Worm (Caenorhabditis elegans) whole organism, L1 larva: ENCODE data around the gene F58A4.1.

Experiments
- C04F5.9 ChIP-seq: sonication (generic microtip); optimal IDR thresholded peaks from 2 replicates; lab custom pipeline; 2016; ENCODE audit warnings: missing genetic modification characterization, missing compliant biosample characterization
- C16A3.4 ChIP-seq: fragments of 150-350 bp; optimal IDR thresholded peaks from 2 replicates; lab custom pipeline; 2014; ENCODE audit warnings: missing biosample characterization, missing genetic modification characterization
- F16B12.6 ChIP-seq: fragments of 150-350 bp; optimal IDR thresholded peaks from 2 replicates; lab custom pipeline; 2014; ENCODE audit warnings: missing biosample characterization, missing genetic modification characterization
- Y116A8C.19 ChIP-seq: sonication (generic microtip); optimal IDR thresholded peaks from 2 replicates; lab custom pipeline; 2016; ENCODE audit warnings: missing compliant biosample characterization, missing genetic modification characterization, borderline replicate concordance
- aha-1 ChIP-seq: fragments of 150-350 bp; optimal IDR thresholded peaks from 2 replicates; lab custom pipeline; 2014; ENCODE audit warnings: missing biosample characterization, missing genetic modification characterization
- aly-2 ChIP-seq: fragments of 150-350 bp; optimal IDR thresholded peaks from 2 replicates; lab custom pipeline; 2014; ENCODE audit warnings: missing biosample characterization, missing genetic modification characterization
- ama-1 ChIP-seq: fragments of 150-350 bp; optimal IDR thresholded peaks from 2 replicates; lab custom pipeline; 2014
- blmp-1 ChIP-seq: fragments of 150-350 bp; optimal IDR thresholded peaks from 2 replicates; lab custom pipeline; 2014; ENCODE audit warnings: missing biosample characterization, missing genetic modification characterization
- ceh-88 ChIP-seq: fragments of 200-800 bp; sonication (Bioruptor generic); IDR thresholded peaks from 2 replicates; pipeline ENCODE4 v1.3.6; 2022; ENCODE audit warnings: missing genetic modification characterization, missing compliant biosample characterization
- ceh-90 ChIP-seq: sonication (generic microtip); optimal IDR thresholded peaks from 2 replicates; lab custom pipeline; 2016; ENCODE audit warnings: missing genetic modification characterization, missing compliant biosample characterization
- ces-1 ChIP-seq: fragments of 150-350 bp; optimal IDR thresholded peaks from 2 replicates; lab custom pipeline; 2014; ENCODE audit warnings: missing biosample characterization, missing genetic modification reagents, missing genetic modification characterization
- dsc-1 ChIP-seq: sonication (generic microtip); optimal IDR thresholded peaks from 2 replicates; lab custom pipeline; 2016; ENCODE audit warnings: mild to moderate bottlenecking, missing genetic modification characterization, missing compliant biosample characterization
- efl-1 ChIP-seq, 4 experiments: fragments of 150-350 bp; optimal IDR thresholded peaks in 3 of 4; peaks in 1 of 4; 1 replicate in 1 of 4; 2 replicates in 3 of 4; lab custom pipeline; 2014; ENCODE audit warnings: missing biosample characterization in 2 of 4, missing genetic modification characterization in 2 of 4, missing genetic modification reagents in 2 of 4
- egl-27 ChIP-seq, 2 experiments: fragments of 150-350 bp in 1 of 2; sonication (generic microtip); optimal IDR thresholded peaks; 3 replicates each; lab custom pipeline; 2017 to 2018; ENCODE audit warnings: missing biosample characterization in 2 of 2, missing genetic modification characterization in 2 of 2, missing genetic modification reagents in 2 of 2
- elt-2 ChIP-seq: sonication (generic microtip); optimal IDR thresholded peaks from 2 replicates; lab custom pipeline; 2016; ENCODE audit warnings: missing genetic modification characterization, mild to moderate bottlenecking, inconsistent platforms, missing compliant biosample characterization, missing genetic modification reagents
- ets-5 ChIP-seq: fragments of 200-800 bp; sonication (Bioruptor generic); IDR thresholded peaks from 2 replicates; pipeline ENCODE4 v1.3.6; 2022; ENCODE audit warnings: missing genetic modification characterization, missing compliant biosample characterization
- fkh-10 ChIP-seq: sonication (generic microtip); optimal IDR thresholded peaks from 2 replicates; lab custom pipeline; 2017; ENCODE audit warnings: missing biosample characterization, missing genetic modification reagents, missing genetic modification characterization
- fos-1 ChIP-seq: fragments of 150-350 bp; optimal IDR thresholded peaks from 2 replicates; lab custom pipeline; 2014; ENCODE audit warnings: missing biosample characterization, missing genetic modification characterization
- hlh-4 ChIP-seq: sonication (generic microtip); optimal IDR thresholded peaks from 2 replicates; lab custom pipeline; 2016; ENCODE audit warnings: mild to moderate bottlenecking, missing genetic modification characterization, missing compliant biosample characterization
- hpl-2 ChIP-seq: fragments of 150-350 bp; optimal IDR thresholded peaks from 2 replicates; lab custom pipeline; 2014; ENCODE audit warnings: missing biosample characterization, missing genetic modification reagents, missing genetic modification characterization
- irx-1 ChIP-seq: sonication (generic microtip); optimal IDR thresholded peaks from 2 replicates; lab custom pipeline; 2016; ENCODE audit warnings: missing genetic modification characterization, missing compliant biosample characterization
- jun-1 ChIP-seq: fragments of 150-350 bp; optimal IDR thresholded peaks from 2 replicates; lab custom pipeline; 2014; ENCODE audit warnings: missing biosample characterization, missing genetic modification reagents, missing genetic modification characterization
- lin-15B ChIP-seq: fragments of 150-350 bp; sonication (generic microtip); optimal IDR thresholded peaks from 3 replicates; lab custom pipeline; 2014; ENCODE audit warnings: missing biosample characterization, missing genetic modification characterization
- lin-35 ChIP-seq, 2 experiments: fragments of 150-350 bp; optimal IDR thresholded peaks; 2 replicates each; lab custom pipeline; 2014; ENCODE audit warnings: missing biosample characterization in 2 of 2, missing genetic modification characterization in 2 of 2, missing genetic modification reagents in 2 of 2
- lin-39 ChIP-seq: fragments of 150-350 bp; optimal IDR thresholded peaks from 2 replicates; lab custom pipeline; 2014; ENCODE audit warnings: missing biosample characterization, missing genetic modification reagents, missing genetic modification characterization
- lir-3 ChIP-seq: sonication (generic microtip); optimal IDR thresholded peaks from 2 replicates; lab custom pipeline; 2016; ENCODE audit warnings: mild to moderate bottlenecking, missing genetic modification characterization, moderate library complexity, missing compliant biosample characterization; ENCODE audit not compliant: poor library complexity
- mab-9 ChIP-seq: fragments of 200-800 bp; sonication (Bioruptor generic); IDR thresholded peaks from 2 replicates; pipeline ENCODE4 v1.3.6; 2022; ENCODE audit warnings: missing genetic modification reagents, missing genetic modification characterization, missing compliant biosample characterization
- mep-1 ChIP-seq: fragments of 150-350 bp; optimal IDR thresholded peaks from 2 replicates; lab custom pipeline; 2014; ENCODE audit warnings: missing biosample characterization, missing genetic modification characterization
- nhr-11 ChIP-seq: fragments of 150-350 bp; optimal IDR thresholded peaks from 2 replicates; lab custom pipeline; 2014; ENCODE audit warnings: missing biosample characterization, missing genetic modification characterization
- nhr-12 ChIP-seq: sonication (generic microtip); optimal IDR thresholded peaks from 2 replicates; lab custom pipeline; 2017; ENCODE audit warnings: missing biosample characterization, missing genetic modification characterization
- nhr-19 ChIP-seq: fragments of 200-800 bp; sonication (Bioruptor generic); conservative IDR thresholded peaks from 2 replicates; pipeline ENCODE4 v1.3.6; 2022; ENCODE audit warnings: missing genetic modification characterization, missing compliant biosample characterization
- nhr-20 ChIP-seq: sonication (generic microtip); optimal IDR thresholded peaks from 2 replicates; lab custom pipeline; 2016; ENCODE audit warnings: mild to moderate bottlenecking, missing genetic modification characterization, missing compliant biosample characterization
- nhr-28 ChIP-seq: fragments of 150-350 bp; optimal IDR thresholded peaks from 2 replicates; lab custom pipeline; 2014; ENCODE audit warnings: missing biosample characterization, missing genetic modification characterization
- nhr-71 ChIP-seq: sonication (generic microtip); optimal IDR thresholded peaks from 2 replicates; lab custom pipeline; 2016; ENCODE audit warnings: mild to moderate bottlenecking, missing genetic modification characterization, moderate library complexity, missing compliant biosample characterization
- nhr-76 ChIP-seq: sonication (generic microtip); optimal IDR thresholded peaks from 2 replicates; lab custom pipeline; 2017; ENCODE audit warnings: missing biosample characterization, missing genetic modification characterization
- nhr-77 ChIP-seq: fragments of 150-350 bp; optimal IDR thresholded peaks from 2 replicates; lab custom pipeline; 2014; ENCODE audit warnings: missing biosample characterization, missing genetic modification characterization
- nhr-84 ChIP-seq: sonication (generic microtip); optimal IDR thresholded peaks from 2 replicates; lab custom pipeline; 2017; ENCODE audit warnings: missing biosample characterization, missing genetic modification characterization
- nhr-85 ChIP-seq: sonication (generic microtip); peaks from one replicate; lab custom pipeline; 2016; ENCODE audit warnings: missing genetic modification characterization, inconsistent platforms, missing compliant biosample characterization
- nhr-90 ChIP-seq: sonication (generic microtip); optimal IDR thresholded peaks from 2 replicates; lab custom pipeline; 2016; ENCODE audit warnings: mild to moderate bottlenecking, missing genetic modification characterization, missing compliant biosample characterization; ENCODE audit not compliant: poor library complexity
- pag-3 ChIP-seq: sonication (generic microtip); optimal IDR thresholded peaks from 2 replicates; lab custom pipeline; 2017; ENCODE audit warnings: missing genetic modification characterization, mild to moderate bottlenecking, missing compliant biosample characterization, antibody characterized with exemption, borderline replicate concordance; ENCODE audit not compliant: insufficient read depth
- pax-3 ChIP-seq: fragments of 200-800 bp; sonication (Bioruptor generic); optimal IDR thresholded peaks from 2 replicates; lab custom pipeline; 2018; ENCODE audit warnings: mild to moderate bottlenecking, missing genetic modification characterization, moderate library complexity, missing compliant biosample characterization
- pqm-1 ChIP-seq: sonication (generic microtip); optimal IDR thresholded peaks from 3 replicates; lab custom pipeline; 2017; ENCODE audit warnings: missing biosample characterization, missing genetic modification characterization
- skn-1 ChIP-seq: fragments of 150-350 bp; optimal IDR thresholded peaks from 2 replicates; lab custom pipeline; 2014; ENCODE audit warnings: missing biosample characterization, missing genetic modification characterization
- snpc-4 ChIP-seq: fragments of 150-350 bp; optimal IDR thresholded peaks from 2 replicates; lab custom pipeline; 2014; ENCODE audit warnings: missing biosample characterization, missing genetic modification characterization
- snu-23 ChIP-seq: sonication (generic microtip); optimal IDR thresholded peaks from 2 replicates; lab custom pipeline; 2016; ENCODE audit warnings: missing genetic modification characterization, missing compliant biosample characterization
- sox-4 ChIP-seq: sonication (generic microtip); optimal IDR thresholded peaks from 2 replicates; lab custom pipeline; 2016; ENCODE audit warnings: missing genetic modification characterization, missing compliant biosample characterization
- sup-37 ChIP-seq: fragments of 200-800 bp; sonication (Bioruptor generic); optimal IDR thresholded peaks from 2 replicates; lab custom pipeline; 2018; ENCODE audit warnings: mild to moderate bottlenecking, missing genetic modification characterization, missing compliant biosample characterization
- swsn-7 ChIP-seq: sonication (generic microtip); optimal IDR thresholded peaks from 2 replicates; lab custom pipeline; 2016; ENCODE audit warnings: missing genetic modification characterization, missing compliant biosample characterization
- unc-130 ChIP-seq: fragments of 150-350 bp; optimal IDR thresholded peaks from 2 replicates; lab custom pipeline; 2017; ENCODE audit warnings: missing biosample characterization, missing genetic modification characterization, inconsistent platforms
- unc-30 ChIP-seq: sonication (generic microtip); optimal IDR thresholded peaks from 2 replicates; lab custom pipeline; 2017; ENCODE audit warnings: missing biosample characterization, missing genetic modification characterization
- unc-62 ChIP-seq: fragments of 150-350 bp; optimal IDR thresholded peaks from 2 replicates; lab custom pipeline; 2014; ENCODE audit warnings: missing biosample characterization, missing genetic modification reagents, missing genetic modification characterization
- unc-98 ChIP-seq: fragments of 200-800 bp; sonication (Bioruptor generic); IDR thresholded peaks from 2 replicates; pipeline ENCODE4 v1.3.6; 2022; ENCODE audit warnings: missing genetic modification characterization, missing compliant biosample characterization
- xbp-1 ChIP-seq: sonication (generic microtip); optimal IDR thresholded peaks from 2 replicates; lab custom pipeline; 2016; ENCODE audit warnings: missing genetic modification characterization, missing compliant biosample characterization
- zag-1 ChIP-seq: fragments of 150-350 bp; optimal IDR thresholded peaks from 2 replicates; lab custom pipeline; 2014; ENCODE audit warnings: missing biosample characterization, missing genetic modification characterization
- ztf-4 ChIP-seq: fragments of 150-350 bp; optimal IDR thresholded peaks from 2 replicates; lab custom pipeline; 2014; ENCODE audit warnings: missing biosample characterization, missing genetic modification characterization

F58A4.1 gene

DNA sequence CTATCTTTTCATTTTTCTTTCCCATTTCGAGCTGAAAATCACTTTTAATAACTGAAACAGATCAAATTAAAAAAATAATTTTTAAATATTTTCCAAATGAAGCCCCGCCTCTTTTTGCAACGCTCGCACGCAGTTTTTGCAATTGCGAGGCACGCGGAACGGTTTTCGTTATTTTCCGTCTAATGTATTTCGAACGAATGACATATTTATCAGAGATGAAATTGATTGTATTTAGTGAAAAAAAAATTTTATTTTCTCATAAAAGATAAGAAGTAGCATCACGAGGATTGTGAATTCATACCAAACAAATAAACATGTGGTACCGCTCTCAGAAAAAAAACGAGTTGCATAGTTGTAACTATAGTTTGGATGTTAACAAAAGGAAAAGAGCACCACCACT lies 31.6 kb downstream of the F58A4.1 start, which contains the start of gene rpac-19:
TSS of gene rpac-19 (minus strand) at position 31 of the 400 bp plus-strand sequence.
- TF ChIP-seq nhr-12 (tag; lab: Kevin White, UChicago), result no peak
- TF ChIP-seq jun-1 (tag; lab: Kevin White, UChicago), result no peak
- TF ChIP-seq C04F5.9 (tag; lab: Kevin White, UChicago), result no peak
- no peak for TF ChIP-seq hlh-4 (tag; lab: Kevin White, UChicago)
- no peak for TF ChIP-seq sox-4 (tag; lab: Kevin White, UChicago)
- TF ChIP-seq pag-3 (tag; lab: Kevin White, UChicago), result no peak
- TF ChIP-seq pqm-1 (tag; lab: Kevin White, UChicago), result no peak
- TF ChIP-seq fkh-10, result no peak
- TF ChIP-seq hpl-2, result no peak
- no peak for TF ChIP-seq ets-5 (GFP tag; lab: Robert Waterston, UW)
- TF ChIP-seq swsn-7, result peak; percentile 67
- TF ChIP-seq skn-1 (tag; lab: Kevin White, UChicago), result peak; percentile 70
- TF ChIP-seq aha-1 (tag; lab: Kevin White, UChicago), result no peak
- TF ChIP-seq efl-1 (optimal IDR thresholded peaks at IDR 0.05; lab: Kevin White, UChicago), result peak; percentile 48 to 70
- TF ChIP-seq efl-1 (GFP tag; optimal IDR thresholded peaks at IDR 0.05 in 1 of 2; lab: Kevin White, UChicago), result peak; percentile 63 to 98
- no peak for TF ChIP-seq Y116A8C.19
- TF ChIP-seq ces-1 (GFP tag; lab: Kevin White, UChicago), result no peak
- peak; percentile 37 for TF ChIP-seq lir-3 (tag; lab: Kevin White, UChicago)
- TF ChIP-seq F16B12.6 (tag; lab: Kevin White, UChicago), result peak; percentile 28
- TF ChIP-seq elt-2, result peak; percentile 22
- no peak for TF ChIP-seq zag-1 (tag; lab: Kevin White, UChicago)
- TF ChIP-seq unc-130 (tag; lab: Kevin White, UChicago), result peak; percentile 70
- no peak for TF ChIP-seq sup-37 (GFP tag; lab: Kevin White, UChicago)
- peak; percentile 47 for TF ChIP-seq nhr-20
- TF ChIP-seq unc-30 (tag; lab: Kevin White, UChicago), result no peak
- no peak for TF ChIP-seq nhr-85
- TF ChIP-seq ztf-4 (tag; lab: Kevin White, UChicago), result peak; percentile 46
- TF ChIP-seq egl-27 (tag; optimal IDR thresholded peaks at IDR 0.05; lab: Kevin White, UChicago), result no peak
- no peak for TF ChIP-seq ceh-88 (GFP tag; lab: Robert Waterston, UW)
- TF ChIP-seq nhr-71, result peak; percentile 76
- peak; percentile 30 for TF ChIP-seq pax-3 (tag; lab: Kevin White, UChicago)
- peak; percentile 71 for TF ChIP-seq snu-23 (GFP tag; lab: Kevin White, UChicago)
- TF ChIP-seq lin-35 (GFP tag; optimal IDR thresholded peaks at IDR 0.05; lab: Kevin White, UChicago), result peak; percentile 50 to 69
- no peak for TF ChIP-seq lin-15B
- no peak for TF ChIP-seq irx-1 (tag; lab: Kevin White, UChicago)
- TF ChIP-seq nhr-28 (tag; lab: Kevin White, UChicago), result no peak
- TF ChIP-seq snpc-4 (tag; lab: Kevin White, UChicago), result peak; percentile 39
- no peak for TF ChIP-seq nhr-77
- TF ChIP-seq aly-2 (tag; lab: Kevin White, UChicago), result peak; percentile 24
- TF ChIP-seq mep-1 (tag; lab: Kevin White, UChicago), result peak; percentile 70
- peak; percentile 51 for TF ChIP-seq xbp-1 (tag; lab: Kevin White, UChicago)
- peak; percentile 63 for TF ChIP-seq dsc-1 (tag; lab: Kevin White, UChicago)
- TF ChIP-seq ceh-90, result peak; percentile 26
- no peak for TF ChIP-seq nhr-76
- TF ChIP-seq ama-1 (lab: Kevin White, UChicago), result peak; percentile 87
- peak; percentile 72 for TF ChIP-seq blmp-1 (tag; lab: Kevin White, UChicago)
- TF ChIP-seq mab-9, result no peak
- TF ChIP-seq unc-98 (GFP tag; lab: Robert Waterston, UW), result no peak
- TF ChIP-seq nhr-11 (tag; lab: Kevin White, UChicago), result no peak
- no peak for TF ChIP-seq nhr-84
- peak; percentile 42 for TF ChIP-seq nhr-19 (GFP tag; lab: Robert Waterston, UW)
- TF ChIP-seq nhr-90 (tag; lab: Kevin White, UChicago), result peak; percentile 81
- no peak for TF ChIP-seq unc-62
- TF ChIP-seq lin-39 (tag; lab: Kevin White, UChicago), result peak; percentile 4
- no peak for TF ChIP-seq fos-1 (tag; lab: Kevin White, UChicago)
- TF ChIP-seq C16A3.4 (tag; lab: Kevin White, UChicago), result peak; percentile 56
